Worm (Caenorhabditis elegans): ENCODE data around the gene B0336.7.

The B0336.7 gene

DNA sequence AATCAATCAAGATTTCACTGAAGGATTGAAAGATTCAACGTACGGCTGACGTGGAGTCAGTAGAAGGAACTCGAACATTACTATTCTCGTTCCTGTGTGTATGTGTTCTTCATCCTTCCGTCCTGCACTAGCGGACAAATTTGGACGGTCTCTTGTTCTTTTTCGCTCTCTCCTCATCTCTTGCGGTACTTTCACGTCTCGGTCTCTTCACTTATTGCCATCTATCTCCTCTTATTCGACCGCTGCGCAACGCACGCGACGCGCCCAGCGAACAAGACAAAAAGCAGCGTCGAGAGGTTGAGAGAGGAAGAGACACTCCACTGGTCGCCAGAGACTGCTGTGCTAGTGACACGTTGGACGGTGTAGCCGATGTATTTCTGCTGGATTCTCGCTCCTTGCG is 18.3 kb upstream of the B0336.7 start (continued):
- TF ChIP-seq hlh-11 (tag; optimal IDR thresholded peaks at IDR 0.05) (peak; percentile 80), nhr-41 (GFP tag; IDR thresholded peaks at IDR 0.05) (no peak), hif-1 (tag; optimal IDR thresholded peaks at IDR 0.05) (peak in 1 of 2 experiments; percentile 72), aly-2 (tag; optimal IDR thresholded peaks at IDR 0.05) (no peak), dmd-6 (GFP tag; IDR thresholded peaks at IDR 0.05) (peak; percentile 39), sdz-12 (GFP tag; optimal IDR thresholded peaks at IDR 0.05) (no peak), F37D6.2 (tag; optimal IDR thresholded peaks at IDR 0.05) (no peak), nhr-48 (tag; optimal IDR thresholded peaks at IDR 0.05) (peak; percentile 41), ZK546.5 (tag; optimal IDR thresholded peaks at IDR 0.05) (no peak), egl-43 (GFP tag; IDR thresholded peaks at IDR 0.05) (peak; percentile 86), php-3 (GFP tag; IDR thresholded peaks at IDR 0.05) (peak; percentile 9; the same call in 1 of the 2 replicates), zip-2 (tag; optimal IDR thresholded peaks at IDR 0.05) (no peak), nhr-76 (tag; optimal IDR thresholded peaks at IDR 0.05) (no peak), egl-27 (tag; optimal IDR thresholded peaks at IDR 0.05) (no peak), cey-2 (tag; optimal IDR thresholded peaks at IDR 0.05; ENCODE audit: borderline replicate concordance, insufficient read depth) (no peak), mxl-3 (GFP tag; optimal IDR thresholded peaks at IDR 0.05) (peak; percentile 70), dmd-9 (GFP tag; IDR thresholded peaks at IDR 0.05) (no peak), mes-2 (tag; optimal IDR thresholded peaks at IDR 0.05; ENCODE audit: poor library complexity, severe bottlenecking) (peak; percentile 74), ztf-11 (tag; optimal IDR thresholded peaks at IDR 0.05) (no peak), F49E8.2 (tag; optimal IDR thresholded peaks at IDR 0.05; ENCODE audit: borderline replicate concordance) (no peak), mxl-2 (GFP tag; conservative IDR thresholded peaks at IDR 0.05) (no peak), fkh-10 (GFP tag; optimal IDR thresholded peaks at IDR 0.05) (peak; percentile 23), skn-1 (tag; optimal IDR thresholded peaks at IDR 0.05) (no peak), madf-5 (GFP tag; IDR thresholded peaks at IDR 0.05) (no peak), ceh-28 (tag; optimal IDR thresholded peaks at IDR 0.05) (peak; percentile 9), dmd-8 (GFP tag; IDR thresholded peaks at IDR 0.05) (no peak), madf-9 (GFP tag; conservative IDR thresholded peaks at IDR 0.05) (peak; percentile 58), nhr-102 (tag; optimal IDR thresholded peaks at IDR 0.05) (no peak), zfp-2 (tag; optimal IDR thresholded peaks at IDR 0.05) (no peak), ctbp-1 (GFP tag; IDR thresholded peaks at IDR 0.05) (no peak; the same call in 1 of the 2 replicates), aha-1 (tag) (peak; percentile 98), Y5F2A.4 (GFP tag; optimal IDR thresholded peaks at IDR 0.05) (peak; percentile 20), jun-1 (tag; optimal IDR thresholded peaks at IDR 0.05) (peak; percentile 38), pqm-1 (tag; optimal IDR thresholded peaks at IDR 0.05) (peak; percentile 21), fos-1 (tag; optimal IDR thresholded peaks at IDR 0.05) (no peak), lir-3 (tag; optimal IDR thresholded peaks at IDR 0.05) (no peak), hmg-1.1 (GFP tag; IDR thresholded peaks at IDR 0.05) (no peak; the same call in none of the 2 replicates), ama-1 (optimal IDR thresholded peaks at IDR 0.05) (no peak), nhr-42 (GFP tag; IDR thresholded peaks at IDR 0.05) (no peak), Y48G9A.11 (GFP tag; IDR thresholded peaks at IDR 0.05) (no peak), T26A8.4 (GFP tag; IDR thresholded peaks at IDR 0.05) (peak; percentile 69), F10B5.3 (tag; optimal IDR thresholded peaks at IDR 0.05) (no peak), zag-1 (tag; optimal IDR thresholded peaks at IDR 0.05) (no peak), F26F4.8 (GFP tag; conservative IDR thresholded peaks at IDR 0.05) (no peak), snpc-4 (tag; optimal IDR thresholded peaks at IDR 0.05) (no peak), ceh-32 (tag; optimal IDR thresholded peaks at IDR 0.05; ENCODE audit: poor library complexity) (no peak), ceh-20 (GFP tag; IDR thresholded peaks at IDR 0.05) (no peak), rbr-2 (tag; optimal IDR thresholded peaks at IDR 0.05) (peak; percentile 58), nhr-28 (tag; optimal IDR thresholded peaks at IDR 0.05) (peak; percentile 55), lsy-2 (tag; optimal IDR thresholded peaks at IDR 0.05) (peak; percentile 37 to 68), gei-8 (GFP tag; optimal IDR thresholded peaks at IDR 0.05) (no peak), snpc-1.2 (GFP tag; IDR thresholded peaks at IDR 0.05) (peak; percentile 57; the same call in 1 of the 2 replicates)

Measured in whole organism, L4 larva.